Worm (Caenorhabditis elegans): ENCODE results near the gene athp-1.

DNA sequence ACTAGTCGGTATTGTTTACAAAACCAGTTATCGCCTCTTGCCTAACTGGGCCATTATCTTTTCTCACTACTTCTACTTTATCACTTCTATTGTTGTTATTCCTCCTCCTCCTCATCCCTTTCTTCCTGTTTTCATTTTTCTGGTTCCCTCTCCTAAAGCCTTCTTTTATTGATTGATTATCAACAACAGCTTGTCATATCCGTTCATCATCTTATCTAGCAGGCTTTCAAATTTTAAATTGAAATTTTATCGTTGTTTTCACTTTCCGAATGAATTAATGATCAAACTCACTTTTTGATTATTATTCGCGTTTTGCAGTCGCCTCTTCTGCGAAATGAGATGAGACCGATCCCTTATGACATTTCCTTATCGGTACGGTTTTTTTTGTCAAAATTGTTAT lies 29.6 kb downstream of the athp-1 start, which contains the start of gene cut-6:
- TF ChIP-seq F13H6.1 (tag; optimal IDR thresholded peaks at IDR 0.05) (no peak), nhr-12 (tag; optimal IDR thresholded peaks at IDR 0.05) (no peak), skn-1 (tag; optimal IDR thresholded peaks at IDR 0.05) (no peak), zag-1 (tag; optimal IDR thresholded peaks at IDR 0.05) (no peak), ZK546.5 (tag; optimal IDR thresholded peaks at IDR 0.05) (no peak), sma-9 (GFP tag; optimal IDR thresholded peaks at IDR 0.05) (no peak), sma-9 (tag; optimal IDR thresholded peaks at IDR 0.05) (no peak)
